Fruit fly (Drosophila melanogaster) whole organism, embryonic: Measurements from ENCODE around the gene CG15201.

ENCODE experiments used
- Abd-B ChIP-seq: fragments of 200-800 bp; sonication (Bioruptor generic); optimal IDR thresholded peaks from 2 replicates; lab custom pipeline; 2018; ENCODE audit warnings: missing biosample characterization, mild to moderate bottlenecking, missing genetic modification characterization, moderate library complexity
- Adf1 ChIP-seq: fragments of 200-800 bp; sonication (Bioruptor generic); IDR thresholded peaks from 2 replicates; pipeline ENCODE4 v1.3.6; 2022; ENCODE audit warnings: missing biosample characterization, missing genetic modification characterization
- Antp ChIP-seq: fragments of 200-800 bp; sonication (Bioruptor generic); optimal IDR thresholded peaks from 3 replicates; lab custom pipeline; 2016; ENCODE audit warnings: missing biosample characterization, missing genetic modification characterization
- Atf-2 ChIP-seq: fragments of 200-800 bp; sonication (Bioruptor generic); optimal IDR thresholded peaks from 2 replicates; lab custom pipeline; 2016; ENCODE audit warnings: missing biosample characterization, missing genetic modification characterization
- B-H1 ChIP-seq: fragments of 200-800 bp; sonication (Bioruptor generic); IDR thresholded peaks from 3 replicates; pipeline ENCODE4 v1.3.6; 2022; ENCODE audit warnings: missing biosample characterization, missing genetic modification characterization
- Bgb ChIP-seq: fragments of 200-800 bp; sonication (Bioruptor generic); IDR thresholded peaks from 2 replicates; pipeline ENCODE4 v1.3.6; 2022; ENCODE audit warnings: missing biosample characterization, missing genetic modification characterization; ENCODE audit not compliant: partially characterized antibody
- CG1024 ChIP-seq: fragments of 200-800 bp; sonication (Bioruptor generic); IDR thresholded peaks from 2 replicates; pipeline ENCODE4 v1.3.6; 2022; ENCODE audit warnings: missing biosample characterization, missing genetic modification characterization
- CG11504 ChIP-seq: fragments of 200-800 bp; sonication (Bioruptor generic); optimal IDR thresholded peaks from 3 replicates; lab custom pipeline; 2019; ENCODE audit warnings: missing biosample characterization, mild to moderate bottlenecking, missing genetic modification characterization, moderate library complexity
- CG12071 ChIP-seq: fragments of 200-800 bp; sonication (Bioruptor generic); optimal IDR thresholded peaks from 3 replicates; lab custom pipeline; 2018; ENCODE audit warnings: missing biosample characterization, mild to moderate bottlenecking, missing genetic modification characterization
- CG13287 ChIP-seq: fragments of 200-800 bp; sonication (Bioruptor generic); IDR thresholded peaks from 2 replicates; pipeline ENCODE4 v1.3.6; 2022; ENCODE audit warnings: missing biosample characterization, missing genetic modification characterization; ENCODE audit not compliant: partially characterized antibody
- CG13894 ChIP-seq: fragments of 200-800 bp; sonication (Bioruptor generic); optimal IDR thresholded peaks from 3 replicates; lab custom pipeline; 2018; ENCODE audit warnings: missing biosample characterization, mild to moderate bottlenecking, missing genetic modification characterization, moderate library complexity
- CG15479 ChIP-seq: fragments of 200-800 bp; sonication (Bioruptor generic); optimal IDR thresholded peaks from 3 replicates; lab custom pipeline; 2019; ENCODE audit warnings: missing biosample characterization, mild to moderate bottlenecking, missing genetic modification characterization, moderate library complexity
- CG18011 ChIP-seq: fragments of 200-800 bp; sonication (Bioruptor generic); optimal IDR thresholded peaks from 2 replicates; lab custom pipeline; 2017; ENCODE audit warnings: missing biosample characterization, missing genetic modification characterization, mild to moderate bottlenecking, moderate library complexity, missing genotype
- CG2678 ChIP-seq: fragments of 200-800 bp; sonication (Bioruptor generic); optimal IDR thresholded peaks from 3 replicates; lab custom pipeline; 2019; ENCODE audit warnings: missing biosample characterization, mild to moderate bottlenecking, missing genetic modification characterization, moderate library complexity
- CG30431 ChIP-seq: fragments of 200-800 bp; sonication (Bioruptor generic); optimal IDR thresholded peaks from 2 replicates; lab custom pipeline; 2017; ENCODE audit warnings: missing biosample characterization, missing genetic modification characterization
- CG3726 ChIP-seq: fragments of 200-800 bp; sonication (Bioruptor generic); IDR thresholded peaks from 3 replicates; pipeline ENCODE4, ENCODE4 v1.3.6; 2022; ENCODE audit warnings: missing biosample characterization, missing genetic modification characterization
- CG3995 ChIP-seq: fragments of 200-800 bp; sonication (Bioruptor generic); optimal IDR thresholded peaks from 3 replicates; lab custom pipeline; 2016; ENCODE audit warnings: missing biosample characterization, missing genetic modification characterization
- CG42726 ChIP-seq: fragments of 200-800 bp; sonication (Bioruptor generic); IDR thresholded peaks from 2 replicates; pipeline ENCODE4 v1.3.6; 2022; ENCODE audit warnings: missing biosample characterization, missing genetic modification characterization; ENCODE audit not compliant: partially characterized antibody
- CG4617 ChIP-seq: fragments of 200-800 bp; sonication (Bioruptor generic); optimal IDR thresholded peaks from 3 replicates; lab custom pipeline; 2016; ENCODE audit warnings: missing biosample characterization, missing genetic modification characterization, borderline replicate concordance
- CG7271 ChIP-seq: fragments of 200-800 bp; sonication (Bioruptor generic); optimal IDR thresholded peaks from 2 replicates; lab custom pipeline; 2018; ENCODE audit warnings: missing biosample characterization, mild to moderate bottlenecking, missing genetic modification characterization, moderate library complexity
- CG9876 ChIP-seq: fragments of 200-800 bp; sonication (Bioruptor generic); optimal IDR thresholded peaks from 2 replicates; lab custom pipeline; 2016; ENCODE audit warnings: missing biosample characterization, missing genetic modification characterization
- Dad ChIP-seq: fragments of 200-800 bp; sonication (Bioruptor generic); optimal IDR thresholded peaks from 3 replicates; lab custom pipeline; 2016; ENCODE audit warnings: missing biosample characterization, missing genetic modification characterization
- Dp ChIP-seq: fragments of 200-800 bp; sonication (Bioruptor generic); optimal IDR thresholded peaks from 2 replicates; lab custom pipeline; 2018; ENCODE audit warnings: missing biosample characterization, mild to moderate bottlenecking, missing genetic modification characterization, moderate library complexity
- Ets97D ChIP-seq: fragments of 200-800 bp; sonication (Bioruptor generic); optimal IDR thresholded peaks from 3 replicates; lab custom pipeline; 2016; ENCODE audit warnings: missing biosample characterization, missing genetic modification characterization
- HLH4C ChIP-seq: fragments of 200-800 bp; sonication (Bioruptor generic); IDR thresholded peaks from 3 replicates; pipeline ENCODE4 v1.3.6; 2022; ENCODE audit warnings: missing biosample characterization, missing genetic modification characterization; ENCODE audit not compliant: partially characterized antibody
- NC2α ChIP-seq: fragments of 200-800 bp; sonication (Bioruptor generic); optimal IDR thresholded peaks from 2 replicates; lab custom pipeline; 2016; ENCODE audit warnings: missing biosample characterization, missing genetic modification characterization
- NC2β ChIP-seq: fragments of 200-800 bp; sonication (Bioruptor generic); optimal IDR thresholded peaks from 2 replicates; lab custom pipeline; 2016; ENCODE audit warnings: missing biosample characterization, missing genetic modification characterization
- Neu2 ChIP-seq: fragments of 200-800 bp; sonication (Bioruptor generic); optimal IDR thresholded peaks from 3 replicates; lab custom pipeline; 2016; ENCODE audit warnings: missing biosample characterization, missing genetic modification characterization, borderline replicate concordance
- Opbp ChIP-seq: fragments of 200-800 bp; sonication (Bioruptor generic); IDR thresholded peaks from 3 replicates; pipeline ENCODE4 v1.3.6; 2022; ENCODE audit warnings: missing biosample characterization, missing genetic modification characterization; ENCODE audit not compliant: partially characterized antibody
- Optix ChIP-seq: fragments of 200-800 bp; sonication (Bioruptor generic); IDR thresholded peaks from 3 replicates; pipeline ENCODE4 v1.3.6; 2022; ENCODE audit warnings: missing biosample characterization, missing genetic modification characterization
- Sry-δ ChIP-seq: fragments of 200-800 bp; sonication (Bioruptor generic); optimal IDR thresholded peaks from 2 replicates; lab custom pipeline; 2016; ENCODE audit warnings: missing biosample characterization, missing genetic modification characterization
- Tbp ChIP-seq: fragments of >200 bp; optimal IDR thresholded peaks from 2 replicates; lab custom pipeline; 2018; ENCODE audit warnings: missing biosample characterization, missing genetic modification characterization
- amos ChIP-seq: fragments of 200-800 bp; sonication (Bioruptor generic); IDR thresholded peaks from 2 replicates; pipeline ENCODE4 v1.3.6; 2022; ENCODE audit warnings: missing biosample characterization, missing genetic modification characterization; ENCODE audit not compliant: partially characterized antibody
- aop ChIP-seq: fragments of 200-800 bp; sonication (Bioruptor generic); IDR thresholded peaks from 2 replicates; pipeline ENCODE4 v1.3.6; 2022; ENCODE audit warnings: missing biosample characterization, missing genetic modification characterization
- dan ChIP-seq: fragments of 200-800 bp; sonication (Bioruptor generic); IDR thresholded peaks from 2 replicates; pipeline ENCODE4 v1.3.6; 2022; ENCODE audit warnings: missing biosample characterization, missing genetic modification characterization
- dysf ChIP-seq: fragments of 200-800 bp; sonication (Bioruptor generic); IDR thresholded peaks from 3 replicates; pipeline ENCODE4 v1.3.6; 2022; ENCODE audit warnings: missing biosample characterization, missing genetic modification characterization
- eve ChIP-seq, 2 experiments: fragments of >200 bp; optimal IDR thresholded peaks; 2 replicates each; lab custom pipeline; 2017; ENCODE audit warnings: missing biosample characterization in 2 of 2, missing genetic modification characterization in 2 of 2
- fd3F ChIP-seq: fragments of 200-800 bp; sonication (Bioruptor generic); optimal IDR thresholded peaks from 2 replicates; lab custom pipeline; 2018; ENCODE audit warnings: missing biosample characterization, mild to moderate bottlenecking, missing genetic modification characterization, moderate library complexity
- fd96Cb ChIP-seq: fragments of 200-800 bp; sonication (Bioruptor generic); optimal IDR thresholded peaks from 2 replicates; lab custom pipeline; 2018; ENCODE audit warnings: missing biosample characterization, mild to moderate bottlenecking, missing genetic modification characterization, moderate library complexity
- gcm2 ChIP-seq: fragments of 200-800 bp; sonication (Bioruptor generic); optimal IDR thresholded peaks from 2 replicates; lab custom pipeline; 2016; ENCODE audit warnings: missing biosample characterization, missing genetic modification characterization
- grn ChIP-seq: fragments of 200-800 bp; sonication (Bioruptor generic); optimal IDR thresholded peaks from 3 replicates; lab custom pipeline; 2017; ENCODE audit warnings: missing biosample characterization, missing genetic modification characterization
- jumu ChIP-seq: fragments of 200-800 bp; sonication (Bioruptor generic); optimal IDR thresholded peaks from 3 replicates; lab custom pipeline; 2016; ENCODE audit warnings: missing biosample characterization, missing genetic modification characterization
- lov ChIP-seq, 2 experiments: fragments of 200-800 bp in 1 of 2; fragments of >200 bp in 1 of 2; sonication (Bioruptor generic) in 1 of 2; IDR thresholded peaks in 1 of 2; optimal IDR thresholded peaks in 1 of 2; 2 replicates in 1 of 2; 3 replicates in 1 of 2; pipeline versions ENCODE4 v1.3.6 to Lab custom; 2017 to 2022; ENCODE audit warnings: missing biosample characterization in 1 of 2, missing genetic modification characterization in 1 of 2
- onecut ChIP-seq: fragments of 200-800 bp; sonication (Bioruptor generic); IDR thresholded peaks from 2 replicates; pipeline ENCODE4 v1.3.6; 2022; ENCODE audit warnings: missing biosample characterization, missing genetic modification characterization
- phol ChIP-seq: fragments of 200-800 bp; sonication (Bioruptor generic); optimal IDR thresholded peaks from 3 replicates; lab custom pipeline; 2018; ENCODE audit warnings: missing biosample characterization, mild to moderate bottlenecking, missing genetic modification characterization, moderate library complexity
- pita ChIP-seq: fragments of 200-800 bp; sonication (Bioruptor generic); optimal IDR thresholded peaks from 2 replicates; lab custom pipeline; 2017; ENCODE audit warnings: missing biosample characterization, mild to moderate bottlenecking, missing genetic modification characterization
- slou ChIP-seq: fragments of 200-800 bp; sonication (Bioruptor generic); optimal IDR thresholded peaks from 3 replicates; lab custom pipeline; 2016; ENCODE audit warnings: missing biosample characterization, missing genetic modification characterization
- sqz ChIP-seq: fragments of 200-800 bp; sonication (Bioruptor generic); optimal IDR thresholded peaks from 3 replicates; lab custom pipeline; 2018; ENCODE audit warnings: missing biosample characterization, mild to moderate bottlenecking, missing genetic modification characterization
- stc ChIP-seq: fragments of 200-800 bp; sonication (Bioruptor generic); IDR thresholded peaks from 2 replicates; pipeline ENCODE4 v1.3.6; 2022; ENCODE audit warnings: missing biosample characterization, missing genetic modification characterization
- unc-4 ChIP-seq: fragments of 200-800 bp; sonication (Bioruptor generic); IDR thresholded peaks from 2 replicates; pipeline ENCODE4 v1.3.6; 2022; ENCODE audit warnings: missing biosample characterization, missing genetic modification characterization; ENCODE audit not compliant: partially characterized antibody

CG15201 gene

DNA sequence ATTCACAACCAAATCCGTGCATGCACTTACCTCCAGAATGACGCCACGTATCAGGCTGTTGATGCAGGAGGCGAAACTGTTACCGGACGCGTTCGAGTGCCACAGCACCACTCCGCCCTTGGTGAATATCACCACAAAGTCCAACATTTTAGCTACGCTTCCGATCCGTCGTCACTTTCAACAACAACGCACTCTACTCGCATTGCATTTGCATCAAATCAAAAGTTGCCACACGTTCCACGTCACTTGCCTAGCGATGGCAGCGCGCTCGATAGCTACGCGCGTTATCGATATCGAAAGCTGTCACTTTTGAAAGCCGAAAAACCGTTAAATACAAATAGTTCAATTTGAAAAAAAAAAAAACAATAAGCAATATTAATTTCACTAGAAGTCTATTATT lies 15.1 kb upstream of the CG15201 start, which contains the start of gene SrpRalpha (continued):
- TF ChIP-seq CG1024, result no peak
- TF ChIP-seq stc, result no peak
- TF ChIP-seq sqz (GFP tag; lab: Kevin White, UChicago), result no peak
- TF ChIP-seq unc-4, result peak; percentile 47; the same call in 1 of the 2 replicates
- TF ChIP-seq dan (GFP tag; lab: Robert Waterston, UW), result no peak
- TF ChIP-seq CG11504, result no peak
- no peak for TF ChIP-seq CG18011 (GFP tag; lab: Kevin White, UChicago)
- no peak for TF ChIP-seq CG13894
- peak; percentile 55 for TF ChIP-seq CG13287 (GFP tag; lab: Robert Waterston, UW)
- no peak for TF ChIP-seq CG42726 (GFP tag; lab: Robert Waterston, UW)
- no peak for TF ChIP-seq Dad (GFP tag; lab: Kevin White, UChicago)
- no peak for TF ChIP-seq CG15479 (GFP tag; lab: Kevin White, UChicago)
- no peak for TF ChIP-seq fd96Cb (tag; lab: Kevin White, UChicago)
- peak; percentile 63 for TF ChIP-seq Dp (GFP tag; lab: Kevin White, UChicago)
- no peak for TF ChIP-seq Abd-B (GFP tag; lab: Kevin White, UChicago)
- TF ChIP-seq Tbp (GFP tag; lab: Kevin White, UChicago), result no peak
- no peak for TF ChIP-seq Atf-2 (GFP tag; lab: Kevin White, UChicago)
- TF ChIP-seq CG4617 (GFP tag; lab: Kevin White, UChicago), result no peak
- no peak for TF ChIP-seq CG3995
- TF ChIP-seq fd3F (GFP tag; lab: Kevin White, UChicago), result no peak
- peak; percentile 26 for TF ChIP-seq Ets97D (GFP tag; lab: Kevin White, UChicago)
- TF ChIP-seq gcm2, result no peak
- no peak for TF ChIP-seq CG7271 (tag; lab: Kevin White, UChicago)
- TF ChIP-seq dysf (GFP tag; lab: Robert Waterston, UW), result no peak
- TF ChIP-seq CG30431, result no peak
- no peak for TF ChIP-seq Optix (GFP tag; lab: Robert Waterston, UW)
- TF ChIP-seq amos (GFP tag; lab: Robert Waterston, UW), result peak; percentile 28; the same call in 1 of the 2 replicates
- TF ChIP-seq HLH4C, result peak; percentile 57; the same call in 2 of the 3 replicates
- no peak for TF ChIP-seq eve (GFP tag; optimal IDR thresholded peaks at IDR 0.05; lab: Kevin White, UChicago)
- no peak for TF ChIP-seq lov (optimal IDR thresholded peaks at IDR 0.05; lab: Kevin White, UChicago)
- no peak for TF ChIP-seq lov (GFP tag; IDR thresholded peaks at IDR 0.05; lab: Robert Waterston, UW)
- TF ChIP-seq CG9876 (GFP tag; lab: Kevin White, UChicago), result no peak
- no peak for TF ChIP-seq jumu (GFP tag; lab: Kevin White, UChicago)
- TF ChIP-seq CG2678, result no peak
- TF ChIP-seq Sry-δ (GFP tag; lab: Kevin White, UChicago), result peak; percentile 84
- no peak for TF ChIP-seq onecut (GFP tag; lab: Robert Waterston, UW)
- no peak for TF ChIP-seq Adf1 (GFP tag; lab: Robert Waterston, UW)
- TF ChIP-seq CG3726 (GFP tag; lab: Robert Waterston, UW), result no peak
- TF ChIP-seq Antp (GFP tag; lab: Kevin White, UChicago), result no peak
- no peak for TF ChIP-seq B-H1 (GFP tag; lab: Robert Waterston, UW)
- TF ChIP-seq phol (tag; lab: Kevin White, UChicago), result no peak
- no peak for TF ChIP-seq slou (GFP tag; lab: Kevin White, UChicago)
- TF ChIP-seq aop (GFP tag; lab: Robert Waterston, UW), result no peak
- TF ChIP-seq Opbp (GFP tag; lab: Robert Waterston, UW), result peak; percentile 66; the same call in 2 of the 3 replicates
- no peak for TF ChIP-seq grn (GFP tag; lab: Kevin White, UChicago)
- TF ChIP-seq NC2β (GFP tag; lab: Kevin White, UChicago), result no peak
- TF ChIP-seq NC2α, result no peak
- TF ChIP-seq Bgb, result peak; percentile 13; the same call in 1 of the 2 replicates
- TF ChIP-seq pita (GFP tag; lab: Kevin White, UChicago), result no peak
- no peak for TF ChIP-seq CG12071 (GFP tag; lab: Kevin White, UChicago)
- TF ChIP-seq Neu2 (GFP tag; lab: Kevin White, UChicago), result no peak
